Worm (Caenorhabditis elegans) whole organism, young adult: Measurements from ENCODE around the gene Y102A11A.5.

ENCODE experiments used
- B0261.1 ChIP-seq: sonication (generic microtip); optimal IDR thresholded peaks from 2 replicates; lab custom pipeline; 2016; ENCODE audit warnings: mild to moderate bottlenecking, missing genetic modification characterization, moderate library complexity, missing compliant biosample characterization
- C17E4.6 ChIP-seq: fragments of 200-800 bp; sonication (Bioruptor generic); IDR thresholded peaks from 2 replicates; pipeline ENCODE4 v1.3.6; 2022; ENCODE audit warnings: missing genetic modification reagents, missing genetic modification characterization, missing compliant biosample characterization
- F23B12.7 ChIP-seq: sonication (generic microtip); optimal IDR thresholded peaks from 2 replicates; lab custom pipeline; 2017; ENCODE audit warnings: missing genetic modification characterization, mild to moderate bottlenecking, missing compliant biosample characterization, antibody characterized with exemption, moderate library complexity; ENCODE audit not compliant: insufficient read depth
- K11D2.4 ChIP-seq: fragments of 200-800 bp; sonication (Bioruptor generic); IDR thresholded peaks from 2 replicates; pipeline ENCODE4 v1.3.6; 2022; ENCODE audit warnings: missing genetic modification reagents, missing genetic modification characterization, missing compliant biosample characterization
- K12H6.12 ChIP-seq: fragments of 200-800 bp; sonication (Bioruptor generic); optimal IDR thresholded peaks from 2 replicates; lab custom pipeline; 2018; ENCODE audit warnings: mild to moderate bottlenecking, missing genetic modification characterization, missing compliant biosample characterization
- T26A5.8 ChIP-seq: sonication (generic microtip); optimal IDR thresholded peaks from 2 replicates; lab custom pipeline; 2016; ENCODE audit warnings: missing genetic modification characterization, missing compliant biosample characterization
- Y53F4B.3 ChIP-seq: fragments of 200-800 bp; sonication (Bioruptor generic); IDR thresholded peaks from 2 replicates; pipeline ENCODE4 v1.3.6; 2022; ENCODE audit warnings: missing genetic modification reagents, missing genetic modification characterization, missing compliant biosample characterization
- Y53G8AR.9 ChIP-seq: fragments of 200-800 bp; sonication (Bioruptor generic); conservative IDR thresholded peaks from 2 replicates; pipeline ENCODE4 v1.3.6; 2022; ENCODE audit warnings: missing genetic modification reagents, missing genetic modification characterization, missing compliant biosample characterization
- Y56A3A.18 ChIP-seq: fragments of 200-800 bp; sonication (Bioruptor generic); IDR thresholded peaks from 2 replicates; pipeline ENCODE4 v1.3.6; 2022; ENCODE audit warnings: missing genetic modification reagents, missing genetic modification characterization, missing compliant biosample characterization
- Y67H2A.10 ChIP-seq: fragments of 200-800 bp; sonication (Bioruptor generic); conservative IDR thresholded peaks from 2 replicates; pipeline ENCODE4 v1.3.6; 2022; ENCODE audit warnings: missing genetic modification reagents, missing genetic modification characterization, missing compliant biosample characterization
- atf-7 ChIP-seq: sonication (generic microtip); optimal IDR thresholded peaks from 2 replicates; lab custom pipeline; 2017; ENCODE audit warnings: mild to moderate bottlenecking, missing genetic modification characterization, missing compliant biosample characterization
- attf-5 ChIP-seq: fragments of 200-800 bp; sonication (Bioruptor generic); optimal IDR thresholded peaks from 2 replicates; lab custom pipeline; 2018; ENCODE audit warnings: mild to moderate bottlenecking, missing genetic modification characterization, missing compliant biosample characterization
- attf-6 ChIP-seq: fragments of 200-800 bp; sonication (Bioruptor generic); IDR thresholded peaks from 2 replicates; pipeline ENCODE4 v1.3.6; 2022; ENCODE audit warnings: missing genetic modification reagents, missing genetic modification characterization, missing compliant biosample characterization
- bed-1 ChIP-seq: fragments of 200-800 bp; sonication (Bioruptor generic); IDR thresholded peaks from 2 replicates; pipeline ENCODE4 v1.3.6; 2022; ENCODE audit warnings: missing genetic modification reagents, missing genetic modification characterization, missing compliant biosample characterization
- ccch-3 ChIP-seq: fragments of 200-800 bp; sonication (Bioruptor generic); optimal IDR thresholded peaks from 2 replicates; lab custom pipeline; 2018; ENCODE audit warnings: mild to moderate bottlenecking, missing genetic modification characterization, missing compliant biosample characterization
- cebp-1 ChIP-seq, 2 experiments: fragments of 200-800 bp in 1 of 2; sonication (Bioruptor generic) in 1 of 2; sonication (generic microtip) in 1 of 2; IDR thresholded peaks in 1 of 2; optimal IDR thresholded peaks in 1 of 2; 2 replicates each; pipeline versions ENCODE4 v1.3.6 to Lab custom; 2017 to 2022; ENCODE audit warnings: missing compliant biosample characterization in 2 of 2, missing genetic modification characterization in 2 of 2, mild to moderate bottlenecking in 1 of 2, missing genetic modification reagents in 1 of 2, moderate library complexity in 1 of 2
- efl-1 ChIP-seq: fragments of 150-350 bp; optimal IDR thresholded peaks from 2 replicates; lab custom pipeline; 2014; ENCODE audit warnings: missing biosample characterization, missing genetic modification reagents, missing genetic modification characterization
- egl-44 ChIP-seq: fragments of 200-800 bp; sonication (Bioruptor generic); IDR thresholded peaks from 2 replicates; pipeline ENCODE4 v1.3.6; 2022; ENCODE audit warnings: missing genetic modification reagents, missing genetic modification characterization, missing compliant biosample characterization
- ekl-4 ChIP-seq: fragments of 200-800 bp; sonication (Bioruptor generic); IDR thresholded peaks from 2 replicates; pipeline ENCODE4 v1.3.6; 2022; ENCODE audit warnings: missing genetic modification reagents, missing genetic modification characterization, missing compliant biosample characterization
- fkh-3 ChIP-seq: sonication (generic microtip); optimal IDR thresholded peaks from 2 replicates; lab custom pipeline; 2016; ENCODE audit warnings: mild to moderate bottlenecking, missing genetic modification characterization, missing compliant biosample characterization
- hlh-12 ChIP-seq: sonication (generic microtip); optimal IDR thresholded peaks from 2 replicates; lab custom pipeline; 2016; ENCODE audit warnings: missing genetic modification characterization, missing compliant biosample characterization
- hmg-1.2 ChIP-seq: fragments of 200-800 bp; sonication (Bioruptor generic); IDR thresholded peaks from 2 replicates; pipeline ENCODE4 v1.3.6; 2022; ENCODE audit warnings: missing genetic modification reagents, missing genetic modification characterization, missing compliant biosample characterization
- hrde-1 ChIP-seq: sonication (generic microtip); optimal IDR thresholded peaks from 2 replicates; lab custom pipeline; 2016; ENCODE audit warnings: missing genetic modification characterization, mild to moderate bottlenecking, missing compliant biosample characterization, moderate library complexity, missing genotype, missing genetic modification reagents, borderline replicate concordance
- lin-54 ChIP-seq: fragments of 200-800 bp; sonication (Bioruptor generic); optimal IDR thresholded peaks from 2 replicates; lab custom pipeline; 2018; ENCODE audit warnings: mild to moderate bottlenecking, missing genetic modification characterization, missing compliant biosample characterization
- lsl-1 ChIP-seq: fragments of 200-800 bp; sonication (Bioruptor generic); optimal IDR thresholded peaks from 2 replicates; lab custom pipeline; 2018; ENCODE audit warnings: mild to moderate bottlenecking, missing genetic modification characterization, moderate library complexity, missing compliant biosample characterization
- lsy-27 ChIP-seq: sonication (generic microtip); optimal IDR thresholded peaks from 2 replicates; lab custom pipeline; 2017; ENCODE audit warnings: missing genetic modification characterization, mild to moderate bottlenecking, missing compliant biosample characterization, antibody characterized with exemption, missing genotype, borderline replicate concordance; ENCODE audit not compliant: insufficient read depth
- madf-3 ChIP-seq: fragments of 200-800 bp; sonication (Bioruptor generic); IDR thresholded peaks from 2 replicates; pipeline ENCODE4 v1.3.6; 2022; ENCODE audit warnings: missing genetic modification reagents, missing genetic modification characterization, missing compliant biosample characterization
- mcd-1 ChIP-seq: fragments of 200-800 bp; sonication (Bioruptor generic); IDR thresholded peaks from 2 replicates; pipeline ENCODE4 v1.3.6; 2022; ENCODE audit warnings: missing genetic modification reagents, missing genetic modification characterization, missing compliant biosample characterization
- nfya-2 ChIP-seq: fragments of 200-800 bp; sonication (Bioruptor generic); IDR thresholded peaks from 2 replicates; pipeline ENCODE4 v1.3.6; 2022; ENCODE audit warnings: missing genetic modification reagents, missing genetic modification characterization, missing compliant biosample characterization
- nhr-120 ChIP-seq: fragments of 200-800 bp; sonication (Bioruptor generic); IDR thresholded peaks from 2 replicates; pipeline ENCODE4 v1.3.6; 2022; ENCODE audit warnings: missing genetic modification characterization, missing compliant biosample characterization
- nhr-80 ChIP-seq: sonication (generic microtip); optimal IDR thresholded peaks from 2 replicates; lab custom pipeline; 2016; ENCODE audit warnings: missing genetic modification characterization, missing compliant biosample characterization
- pbrm-1 ChIP-seq: fragments of 200-800 bp; sonication (Bioruptor generic); IDR thresholded peaks from 2 replicates; pipeline ENCODE4 v1.3.6; 2022; ENCODE audit warnings: missing genetic modification reagents, missing genetic modification characterization, missing compliant biosample characterization
- pha-4 ChIP-seq: fragments of 150-350 bp; sonication (generic microtip); optimal IDR thresholded peaks from 2 replicates; lab custom pipeline; 2014; ENCODE audit warnings: missing biosample characterization, missing genetic modification reagents, missing genetic modification characterization
- sea-2 ChIP-seq: fragments of 200-800 bp; sonication (Bioruptor generic); IDR thresholded peaks from 2 replicates; pipeline ENCODE4 v1.3.6; 2022; ENCODE audit warnings: missing genetic modification characterization, missing compliant biosample characterization
- snpc-1.3 ChIP-seq: sonication (generic microtip); optimal IDR thresholded peaks from 2 replicates; lab custom pipeline; 2017; ENCODE audit warnings: missing genetic modification characterization, mild to moderate bottlenecking, missing compliant biosample characterization, antibody characterized with exemption, moderate library complexity, missing genotype, missing genetic modification reagents; ENCODE audit not compliant: insufficient read depth
- snpc-3.4 ChIP-seq: sonication (generic microtip); optimal IDR thresholded peaks from 2 replicates; lab custom pipeline; 2017; ENCODE audit warnings: missing genetic modification characterization, mild to moderate bottlenecking, missing compliant biosample characterization, antibody characterized with exemption, moderate library complexity, missing genotype, missing genetic modification reagents
- somi-1 ChIP-seq: fragments of 200-800 bp; sonication (Bioruptor generic); optimal IDR thresholded peaks from 2 replicates; lab custom pipeline; 2018; ENCODE audit warnings: mild to moderate bottlenecking, missing genetic modification characterization, missing compliant biosample characterization
- tlf-1 ChIP-seq: fragments of 200-800 bp; sonication (Bioruptor generic); optimal IDR thresholded peaks from 2 replicates; lab custom pipeline; 2018; ENCODE audit warnings: mild to moderate bottlenecking, missing genetic modification characterization, missing compliant biosample characterization
- unc-130 ChIP-seq: sonication (generic microtip); optimal IDR thresholded peaks from 2 replicates; lab custom pipeline; 2016; ENCODE audit warnings: missing genetic modification reagents, missing genetic modification characterization, missing compliant biosample characterization
- unc-62 ChIP-seq: fragments of 150-350 bp; optimal IDR thresholded peaks from 2 replicates; lab custom pipeline; 2014; ENCODE audit warnings: missing biosample characterization, missing genetic modification reagents, missing genetic modification characterization
- xnd-1 ChIP-seq: sonication (generic microtip); optimal IDR thresholded peaks from 2 replicates; lab custom pipeline; 2016; ENCODE audit warnings: missing genotype, missing genetic modification reagents, missing genetic modification characterization, missing compliant biosample characterization
- zfh-2 ChIP-seq: fragments of 200-800 bp; sonication (Bioruptor generic); conservative IDR thresholded peaks from 2 replicates; pipeline ENCODE4 v1.3.6; 2022; ENCODE audit warnings: missing genetic modification reagents, missing genetic modification characterization, missing compliant biosample characterization
- ztf-26 ChIP-seq: sonication (generic microtip); optimal IDR thresholded peaks from 2 replicates; lab custom pipeline; 2017; ENCODE audit warnings: missing genetic modification characterization, missing compliant biosample characterization
- ztf-28 ChIP-seq: fragments of 200-800 bp; sonication (Bioruptor generic); IDR thresholded peaks from 2 replicates; pipeline ENCODE4 v1.3.6; 2022; ENCODE audit warnings: missing genetic modification reagents, missing genetic modification characterization, missing compliant biosample characterization
- ztf-3 ChIP-seq: fragments of 200-800 bp; sonication (Bioruptor generic); optimal IDR thresholded peaks from 2 replicates; lab custom pipeline; 2018; ENCODE audit warnings: mild to moderate bottlenecking, missing genetic modification characterization, missing compliant biosample characterization

The Y102A11A.5 gene

DNA sequence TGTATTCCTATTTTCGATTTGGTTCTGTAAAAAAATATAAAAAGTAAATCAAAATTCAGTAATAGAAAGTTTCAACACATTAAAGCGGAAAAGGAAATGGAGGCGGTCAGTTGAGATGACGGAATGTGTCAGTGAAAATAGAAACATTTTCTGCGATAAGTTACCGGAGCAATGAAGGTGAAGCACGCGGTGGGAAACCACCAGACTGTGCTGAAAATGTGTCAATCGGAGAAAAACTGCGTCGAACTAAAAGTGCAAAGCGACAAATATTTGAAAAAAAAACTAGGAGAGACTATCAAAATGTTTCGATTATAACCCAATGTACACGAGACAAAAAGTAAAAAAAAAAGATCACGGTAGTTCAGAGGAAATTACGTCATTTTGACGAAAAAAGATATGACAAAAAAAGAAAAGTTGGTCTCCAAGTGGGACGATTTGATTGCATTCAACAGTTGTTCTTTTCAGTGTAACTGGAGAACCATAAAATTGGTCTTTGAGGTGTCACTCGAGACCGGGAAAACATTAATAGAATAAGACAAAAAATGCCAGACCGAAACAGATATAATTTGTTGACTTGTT, 39.1 kb upstream of the Y102A11A.5 start, which contains the start of gene acl-4:
Gene acl-4, minus strand, starts transcription at position 27 of the 579 bp plus-strand sequence.
- TF ChIP-seq ccch-3 (GFP tag; lab: Kevin White, UChicago) (no peak), efl-1 (no peak), Y53F4B.3 (GFP tag; lab: Robert Waterston, UW) (no peak), Y56A3A.18 (no peak), xnd-1 (tag; lab: Kevin White, UChicago) (no peak), bed-1 (GFP tag; lab: Robert Waterston, UW) (no peak), tlf-1 (GFP tag; lab: Kevin White, UChicago) (no peak), hmg-1.2 (GFP tag; lab: Robert Waterston, UW) (no peak), fkh-3 (tag; lab: Kevin White, UChicago) (no peak), mcd-1 (GFP tag; lab: Robert Waterston, UW) (no peak), F23B12.7 (tag; lab: Kevin White, UChicago) (no peak), C17E4.6 (GFP tag; lab: Robert Waterston, UW) (no peak), zfh-2 (GFP tag; lab: Robert Waterston, UW) (no peak), lsy-27 (tag; lab: Kevin White, UChicago) (no peak), ztf-26 (tag; lab: Kevin White, UChicago) (peak; percentile 24), unc-130 (no peak), T26A5.8 (tag; lab: Kevin White, UChicago) (no peak), snpc-3.4 (no peak), K12H6.12 (no peak), egl-44 (GFP tag; lab: Robert Waterston, UW) (no peak), attf-6 (GFP tag; lab: Robert Waterston, UW) (no peak), K11D2.4 (GFP tag; lab: Robert Waterston, UW) (peak; percentile 19; the same call in 1 of the 2 replicates), snpc-1.3 (tag; lab: Kevin White, UChicago) (no peak), pha-4 (tag; lab: Kevin White, UChicago) (no peak), atf-7 (tag; lab: Kevin White, UChicago) (peak; percentile 36), attf-5 (no peak), unc-62 (GFP tag; lab: Kevin White, UChicago) (peak; percentile 32), Y67H2A.10 (no peak), ekl-4 (GFP tag; lab: Robert Waterston, UW) (no peak), hrde-1 (tag; lab: Kevin White, UChicago) (no peak), somi-1 (GFP tag; lab: Kevin White, UChicago) (peak; percentile 29), Y53G8AR.9 (no peak), madf-3 (GFP tag; lab: Robert Waterston, UW) (no peak), sea-2 (GFP tag; lab: Robert Waterston, UW) (no peak), hlh-12 (no peak), ztf-28 (GFP tag; lab: Robert Waterston, UW) (no peak), lin-54 (GFP tag; lab: Kevin White, UChicago) (no peak), pbrm-1 (GFP tag; lab: Robert Waterston, UW) (no peak), B0261.1 (tag; lab: Kevin White, UChicago) (no peak), nhr-80 (peak; percentile 75), nfya-2 (GFP tag; lab: Robert Waterston, UW) (no peak), ztf-3 (GFP tag; lab: Kevin White, UChicago) (no peak), cebp-1 (GFP tag; IDR thresholded peaks at IDR 0.05; lab: Robert Waterston, UW) (no peak), cebp-1 (tag; optimal IDR thresholded peaks at IDR 0.05; lab: Kevin White, UChicago) (peak; percentile 42), lsl-1 (GFP tag; lab: Kevin White, UChicago) (no peak), nhr-120 (GFP tag; lab: Robert Waterston, UW) (no peak)
